Worm (Caenorhabditis elegans): ENCODE results near the gene C33D3.3.

DNA sequence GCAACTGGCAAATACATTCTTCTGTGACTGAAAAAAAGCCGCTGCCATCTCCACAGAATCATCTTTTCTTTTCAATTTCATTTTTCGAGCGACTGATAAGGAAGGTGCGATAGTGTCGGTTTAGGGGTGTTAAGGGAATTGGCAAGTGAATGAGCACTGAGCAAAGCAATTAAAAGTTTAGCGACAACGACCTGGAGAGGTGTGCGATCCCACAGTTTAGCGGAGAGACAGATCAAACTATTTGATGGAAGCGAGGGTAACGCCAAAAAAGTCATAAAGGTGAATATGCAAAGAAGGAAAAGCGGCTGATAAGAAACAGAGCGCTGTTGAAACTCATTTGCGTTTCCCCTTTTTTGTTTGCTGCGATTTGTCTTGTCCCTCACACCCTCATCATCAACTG lies 43.8 kb downstream of the C33D3.3 start, which contains the start of the genes F14F3.5 and slcf-1:
- TF ChIP-seq snpc-4 (tag; optimal IDR thresholded peaks at IDR 0.05) (no peak), nhr-25 (tag; optimal IDR thresholded peaks at IDR 0.05) (no peak)

Measured in whole organism, L2 larva.